Worm (Caenorhabditis elegans): Measurements from ENCODE around the gene lgc-25.

Gene lgc-25

DNA sequence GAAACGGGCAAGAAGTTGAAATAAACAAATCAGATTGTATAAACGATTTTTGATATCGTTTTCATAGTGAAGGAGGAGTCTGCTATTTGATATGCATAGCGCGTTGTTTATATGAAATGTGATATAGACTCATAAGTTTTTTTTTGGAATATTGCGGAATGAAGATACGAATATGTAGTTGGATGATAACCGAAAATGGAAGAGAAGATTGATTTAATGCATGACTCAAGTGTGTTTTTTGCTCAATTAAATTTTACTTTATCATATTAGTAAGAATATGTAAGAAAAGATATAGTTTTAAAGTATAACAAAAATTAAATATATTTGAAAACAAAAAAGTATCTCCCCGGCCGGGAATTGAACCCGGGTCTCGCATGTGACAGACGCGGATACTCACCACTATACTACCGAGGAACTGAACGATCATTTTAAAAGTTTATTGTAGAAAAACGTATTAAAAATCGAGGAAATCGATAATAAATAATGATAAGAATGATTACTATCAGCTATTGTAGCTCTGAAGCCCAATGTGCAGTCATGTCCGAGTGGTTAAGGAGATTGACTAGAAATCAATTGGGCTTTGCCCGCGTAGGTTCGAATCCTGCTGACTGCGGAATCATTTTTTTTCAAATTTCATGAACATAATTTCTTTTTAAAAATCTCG, at the start of gene lgc-25:
Gene lgc-25, minus strand, starts transcription at position 51 of the 664 bp plus-strand sequence.
- TF ChIP-seq him-1 (tag; optimal IDR thresholded peaks at IDR 0.05), result no peak
- TF ChIP-seq W03F9.2 (tag; optimal IDR thresholded peaks at IDR 0.05), result peak; percentile 23
- peak; percentile 20 for TF ChIP-seq dao-5 (tag; optimal IDR thresholded peaks at IDR 0.05)

DNA sequence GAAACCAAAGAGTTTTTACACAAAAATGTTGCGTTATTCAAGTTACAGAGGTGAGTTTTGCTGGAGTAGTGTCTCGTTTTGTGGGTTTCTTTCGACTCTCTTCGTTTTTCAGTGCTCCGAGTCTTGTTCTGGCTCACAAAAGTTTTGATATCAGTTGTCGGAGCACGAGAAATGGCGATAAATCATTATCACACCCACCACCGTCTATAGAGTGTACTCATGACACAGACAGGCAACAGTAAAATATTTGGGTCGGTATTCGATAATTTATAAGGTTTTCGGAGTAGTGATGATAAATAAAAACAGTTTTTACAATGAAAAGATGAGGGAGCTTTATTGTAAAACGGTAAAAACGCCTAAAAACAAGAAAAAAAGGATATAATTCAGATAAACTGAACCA, 46.4 kb upstream of the lgc-25 start, which contains the start of gene ceh-37:
Gene ceh-37, minus strand, starts transcription at position 59 of the 400 bp plus-strand sequence.
- no peak for TF ChIP-seq him-1 (tag; optimal IDR thresholded peaks at IDR 0.05)
- TF ChIP-seq W03F9.2 (tag; optimal IDR thresholded peaks at IDR 0.05), result no peak
- TF ChIP-seq dao-5 (tag; optimal IDR thresholded peaks at IDR 0.05), result no peak

ce11 chrX:14206321-14206720, 44.8 kb upstream of the lgc-25 start:
- TF ChIP-seq dao-5 (tag; optimal IDR thresholded peaks at IDR 0.05) (no peak), him-1 (tag; optimal IDR thresholded peaks at IDR 0.05) (no peak), W03F9.2 (tag; optimal IDR thresholded peaks at IDR 0.05) (no peak)

ce11 chrX:14194251-14194650, 32.7 kb upstream of the lgc-25 start:
- TF ChIP-seq dao-5 (tag; optimal IDR thresholded peaks at IDR 0.05), result no peak

DNA sequence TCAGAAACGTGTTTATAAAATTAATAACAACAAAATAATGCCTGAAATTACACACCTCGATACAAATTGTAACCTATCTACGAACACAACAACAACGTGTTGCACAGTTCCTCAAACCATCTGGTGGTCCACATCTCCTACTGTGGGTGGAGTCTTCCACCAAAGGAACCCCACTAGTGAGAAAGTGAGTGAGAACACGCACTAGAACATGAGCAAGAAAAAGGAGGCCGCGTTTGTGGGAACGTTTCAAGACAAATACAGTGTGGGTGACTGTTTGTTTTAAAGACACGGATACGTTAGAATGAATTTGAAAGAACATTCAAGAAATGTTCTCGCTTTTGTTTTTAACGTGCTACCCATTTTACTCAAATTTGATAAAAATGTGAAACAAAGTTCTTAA, 24.9 kb upstream of the lgc-25 start, which contains the start of gene ceh-36:
Gene ceh-36, minus strand, starts transcription at position 101 of the 400 bp plus-strand sequence.
- TF ChIP-seq dao-5 (tag; optimal IDR thresholded peaks at IDR 0.05) (no peak), W03F9.2 (tag; optimal IDR thresholded peaks at IDR 0.05) (no peak), him-1 (tag; optimal IDR thresholded peaks at IDR 0.05) (no peak)

DNA sequence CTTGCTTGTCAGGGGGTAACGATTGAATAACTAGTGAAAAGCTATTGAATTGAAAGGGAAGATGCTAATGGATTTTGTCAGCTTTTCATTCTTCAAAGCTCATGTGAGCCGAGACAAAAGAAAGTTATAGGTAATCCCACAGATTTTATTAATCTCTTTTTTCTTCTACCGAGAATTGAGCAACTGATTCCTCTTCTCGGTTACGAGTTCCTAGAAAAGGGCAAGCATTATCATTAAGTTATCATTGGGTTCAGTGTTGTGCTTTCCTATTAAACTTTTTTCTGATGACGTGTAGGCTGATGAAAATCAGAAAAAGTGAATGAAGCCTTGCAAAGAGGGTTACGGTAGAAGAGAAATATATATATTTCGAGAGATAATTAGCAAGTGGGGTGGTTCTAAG, 24.1 kb upstream of the lgc-25 start:
- no peak for TF ChIP-seq W03F9.2 (tag; optimal IDR thresholded peaks at IDR 0.05)
- no peak for TF ChIP-seq him-1 (tag; optimal IDR thresholded peaks at IDR 0.05)
- TF ChIP-seq dao-5 (tag; optimal IDR thresholded peaks at IDR 0.05), result no peak

- no peak for TF ChIP-seq him-1 (tag; optimal IDR thresholded peaks at IDR 0.05)
- no peak for TF ChIP-seq W03F9.2 (tag; optimal IDR thresholded peaks at IDR 0.05)
- no peak for TF ChIP-seq dao-5 (tag; optimal IDR thresholded peaks at IDR 0.05)
Observed at ce11 chrX:14182514-14182913, 21.0 kb upstream of the lgc-25 start.

DNA sequence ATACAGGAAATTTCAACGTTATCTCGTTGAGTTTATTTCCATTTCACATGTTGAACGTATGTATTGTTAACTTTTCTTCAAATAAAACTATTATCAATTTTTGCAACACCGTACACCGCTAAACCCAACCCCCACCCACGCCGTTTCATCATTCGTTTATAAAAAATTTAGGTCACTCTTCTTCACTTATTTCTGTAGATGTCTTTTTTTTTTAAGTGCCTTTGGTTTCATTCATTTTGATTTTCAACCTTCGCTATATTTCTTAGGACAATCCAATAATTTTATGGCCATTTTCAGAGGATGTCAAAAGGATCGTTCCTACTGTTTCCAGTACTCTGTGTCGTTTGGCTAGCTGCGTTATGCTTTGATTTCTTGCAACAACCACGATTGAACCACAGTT, 18.6 kb upstream of the lgc-25 start, which contains the start of gene C37E2.3:
Gene C37E2.3, plus strand, starts transcription at position 301 of the 400 bp plus-strand sequence.
- no peak for TF ChIP-seq dao-5 (tag; optimal IDR thresholded peaks at IDR 0.05)
- TF ChIP-seq him-1 (tag; optimal IDR thresholded peaks at IDR 0.05), result no peak
- TF ChIP-seq W03F9.2 (tag; optimal IDR thresholded peaks at IDR 0.05), result no peak

- no peak for TF ChIP-seq him-1 (tag; optimal IDR thresholded peaks at IDR 0.05)
Observed at ce11 chrX:14179488-14179887, 18.0 kb upstream of the lgc-25 start.

- no peak for TF ChIP-seq dao-5 (tag; optimal IDR thresholded peaks at IDR 0.05)
- no peak for TF ChIP-seq W03F9.2 (tag; optimal IDR thresholded peaks at IDR 0.05)
- no peak for TF ChIP-seq him-1 (tag; optimal IDR thresholded peaks at IDR 0.05)
Observed at ce11 chrX:14178688-14179087, 17.2 kb upstream of the lgc-25 start, which contains the start of gene C37E2.10. Gene C37E2.10 (plus strand): TSS chrX:14178988.

DNA sequence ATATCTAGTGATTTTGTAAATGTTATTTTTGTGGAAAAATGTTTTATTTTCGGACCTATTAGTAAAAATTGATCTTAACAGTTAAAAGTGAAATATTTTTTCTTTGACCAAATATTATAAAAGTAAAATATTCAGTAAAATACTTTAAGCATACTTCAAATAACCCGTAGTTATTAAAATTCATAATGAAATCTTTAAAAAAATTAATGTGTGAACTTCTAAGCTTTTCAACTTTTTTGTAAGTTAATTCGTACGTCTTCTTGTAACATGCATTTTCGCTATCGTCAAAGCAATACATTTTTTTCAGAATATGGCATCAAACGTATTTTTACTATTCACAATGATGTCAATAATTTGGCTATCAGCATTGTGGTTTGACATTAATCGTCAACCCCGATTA, 14.2 kb upstream of the lgc-25 start, which contains the start of gene C37E2.2:
Gene C37E2.2, plus strand, starts transcription at position 301 of the 400 bp plus-strand sequence.
- TF ChIP-seq dao-5 (tag; optimal IDR thresholded peaks at IDR 0.05) (no peak), him-1 (tag; optimal IDR thresholded peaks at IDR 0.05) (no peak), W03F9.2 (tag; optimal IDR thresholded peaks at IDR 0.05) (no peak)

ce11 chrX:14173850-14174249, 12.3 kb upstream of the lgc-25 start, which contains the start of gene idhb-1:
Gene idhb-1 (minus strand): TSS chrX:14174063.
- no peak for TF ChIP-seq dao-5 (tag; optimal IDR thresholded peaks at IDR 0.05)
- peak; percentile 46 for TF ChIP-seq W03F9.2 (tag; optimal IDR thresholded peaks at IDR 0.05)
- TF ChIP-seq him-1 (tag; optimal IDR thresholded peaks at IDR 0.05), result no peak

DNA sequence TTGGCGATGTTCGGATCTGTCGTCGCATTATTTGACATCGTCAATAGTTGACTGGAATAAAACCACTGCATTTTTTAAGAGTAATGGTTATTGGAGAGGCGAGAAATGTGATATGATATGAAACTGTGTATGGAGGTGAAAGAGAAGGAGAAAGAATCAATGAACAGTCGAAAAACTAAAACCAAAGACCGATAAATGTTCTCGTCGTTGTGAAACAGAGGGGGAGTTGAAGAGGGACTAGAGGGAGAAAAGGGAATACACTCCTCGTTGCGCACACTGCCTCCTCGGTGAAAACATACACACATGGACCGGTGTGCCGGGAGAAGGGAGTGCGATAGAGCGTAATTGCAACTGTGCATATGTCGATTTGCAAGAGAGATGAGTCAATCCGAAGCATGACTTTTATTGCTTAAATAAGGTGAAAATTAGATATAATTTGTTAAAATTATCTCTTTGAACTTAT, 8.1 kb upstream of the lgc-25 start, which contains the start of gene sym-4:
Gene sym-4, minus strand, starts transcription at position 51 of the 463 bp plus-strand sequence.
- TF ChIP-seq dao-5 (tag; optimal IDR thresholded peaks at IDR 0.05) (no peak), W03F9.2 (tag; optimal IDR thresholded peaks at IDR 0.05) (peak; percentile 84), him-1 (tag; optimal IDR thresholded peaks at IDR 0.05) (peak; percentile 26)

DNA sequence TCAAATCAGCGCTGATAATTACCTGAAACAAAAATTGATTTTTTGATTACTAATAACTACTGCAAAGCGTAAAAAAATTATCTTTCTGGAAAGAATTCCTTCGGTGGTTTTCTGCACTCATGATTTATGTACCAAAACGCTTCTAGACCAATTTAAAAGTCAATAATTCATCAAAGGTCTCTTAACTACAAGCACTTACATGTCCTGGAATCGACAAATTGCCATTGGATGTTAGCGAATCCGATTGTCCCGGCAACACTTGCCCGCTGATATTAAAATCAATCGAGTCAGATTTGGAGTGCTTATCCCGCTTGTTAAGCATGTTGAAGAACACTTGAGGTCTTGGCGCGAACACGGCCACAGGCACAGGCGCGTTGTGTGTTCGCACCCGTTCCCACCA, 3.6 kb upstream of the lgc-25 start:
- no peak for TF ChIP-seq him-1 (tag; optimal IDR thresholded peaks at IDR 0.05)
- no peak for TF ChIP-seq W03F9.2 (tag; optimal IDR thresholded peaks at IDR 0.05)
- no peak for TF ChIP-seq dao-5 (tag; optimal IDR thresholded peaks at IDR 0.05)

- TF ChIP-seq dao-5 (tag; optimal IDR thresholded peaks at IDR 0.05) (no peak), him-1 (tag; optimal IDR thresholded peaks at IDR 0.05) (no peak), W03F9.2 (tag; optimal IDR thresholded peaks at IDR 0.05) (no peak)
Observed at ce11 chrX:14164234-14164633, 2.7 kb upstream of the lgc-25 start, which contains the start of gene vha-20. Gene vha-20 (minus strand): TSS chrX:14164506.
